Worm (Caenorhabditis elegans): ENCODE results near the gene C01G10.6.

The C01G10.6 gene

DNA sequence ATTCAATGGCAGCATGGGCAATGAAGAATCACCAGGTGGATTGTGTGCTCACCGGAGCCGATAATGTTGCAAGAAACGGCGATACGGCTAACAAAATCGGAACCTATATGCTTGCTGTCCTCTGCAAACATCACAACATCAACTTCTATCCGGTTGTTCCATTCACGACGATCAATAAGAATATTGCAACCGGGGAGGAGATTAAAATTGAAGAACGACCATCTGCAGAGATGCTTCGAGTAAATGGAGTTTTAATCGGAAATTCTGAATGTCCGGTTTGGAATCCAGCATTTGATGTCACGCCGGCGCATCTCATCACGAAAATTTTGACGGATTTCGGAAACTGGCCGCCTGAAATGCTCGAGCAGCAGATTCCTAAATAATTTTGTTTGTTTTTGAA, 3.8 kb upstream of the C01G10.6 start:
- TF ChIP-seq pha-4 (tag; optimal IDR thresholded peaks at IDR 0.05) (no peak), lin-54 (GFP tag; optimal IDR thresholded peaks at IDR 0.05) (peak; percentile 27), pbrm-1 (GFP tag; IDR thresholded peaks at IDR 0.05) (no peak), F57C9.4 (tag; optimal IDR thresholded peaks at IDR 0.05) (peak; percentile 4), unc-130 (GFP tag; optimal IDR thresholded peaks at IDR 0.05) (no peak), F52B5.7 (tag; optimal IDR thresholded peaks at IDR 0.05) (no peak), Y79H2A.3 (GFP tag; conservative IDR thresholded peaks at IDR 0.05) (no peak), rcor-1 (GFP tag; IDR thresholded peaks at IDR 0.05) (no peak), nfyb-1 (GFP tag; IDR thresholded peaks at IDR 0.05) (0 out of 2 replicates have a peak, but pooled peaks have one; percentile 27), atf-7 (tag; optimal IDR thresholded peaks at IDR 0.05) (peak; percentile 18), madf-10 (tag; optimal IDR thresholded peaks at IDR 0.05) (no peak), ets-4 (GFP tag; optimal IDR thresholded peaks at IDR 0.05) (no peak), F37B4.10 (GFP tag; IDR thresholded peaks at IDR 0.05) (no peak), let-607 (tag; optimal IDR thresholded peaks at IDR 0.05) (no peak), Y53F4B.3 (GFP tag; IDR thresholded peaks at IDR 0.05) (no peak), madf-6 (GFP tag; IDR thresholded peaks at IDR 0.05) (peak; percentile 64), cebp-1 (GFP tag; IDR thresholded peaks at IDR 0.05) (no peak), cebp-1 (tag; optimal IDR thresholded peaks at IDR 0.05) (peak; percentile 65), B0019.2 (GFP tag; conservative IDR thresholded peaks at IDR 0.05) (no peak), zim-3 (tag; optimal IDR thresholded peaks at IDR 0.05) (peak; percentile 33), ztf-18 (tag; optimal IDR thresholded peaks at IDR 0.05) (no peak), nhr-120 (GFP tag; IDR thresholded peaks at IDR 0.05) (no peak), cebp-2 (GFP tag; IDR thresholded peaks at IDR 0.05) (0 out of 2 replicates have a peak, but pooled peaks have one; percentile 35), efl-1 (GFP tag; optimal IDR thresholded peaks at IDR 0.05) (no peak), hrde-1 (tag; optimal IDR thresholded peaks at IDR 0.05; ENCODE audit: borderline replicate concordance) (no peak), D2030.7 (GFP tag; IDR thresholded peaks at IDR 0.05) (peak; percentile 45), K11D2.4 (GFP tag; IDR thresholded peaks at IDR 0.05) (no peak), F55B11.4 (tag; optimal IDR thresholded peaks at IDR 0.05; ENCODE audit: borderline replicate concordance, insufficient read depth) (no peak), hsf-1 (GFP tag; IDR thresholded peaks at IDR 0.05) (peak; percentile 75), mel-28 (tag; optimal IDR thresholded peaks at IDR 0.05; ENCODE audit: borderline replicate concordance) (no peak), C17E4.6 (GFP tag; IDR thresholded peaks at IDR 0.05) (no peak), attf-3 (GFP tag; conservative IDR thresholded peaks at IDR 0.05) (no peak), rec-8 (tag; optimal IDR thresholded peaks at IDR 0.05) (no peak), zfh-2 (GFP tag; conservative IDR thresholded peaks at IDR 0.05) (no peak), hmg-1.2 (GFP tag; IDR thresholded peaks at IDR 0.05) (peak; percentile 40), hmg-20 (GFP tag; IDR thresholded peaks at IDR 0.05) (no peak), tbx-9 (tag; optimal IDR thresholded peaks at IDR 0.05; ENCODE audit: borderline replicate concordance) (no peak), sptf-2 (GFP tag; optimal IDR thresholded peaks at IDR 0.05) (no peak), F23B12.7 (tag; optimal IDR thresholded peaks at IDR 0.05; ENCODE audit: insufficient read depth) (no peak), ceh-100 (GFP tag; IDR thresholded peaks at IDR 0.05) (no peak), repo-1 (tag; optimal IDR thresholded peaks at IDR 0.05) (peak; percentile 71), ztf-28 (GFP tag; IDR thresholded peaks at IDR 0.05) (no peak), aptf-2 (GFP tag; conservative IDR thresholded peaks at IDR 0.05) (no peak), K12H6.12 (tag; optimal IDR thresholded peaks at IDR 0.05) (no peak), Y56A3A.18 (GFP tag; IDR thresholded peaks at IDR 0.05) (no peak), nfya-1 (tag; optimal IDR thresholded peaks at IDR 0.05; ENCODE audit: borderline replicate concordance, insufficient read depth) (no peak), lsy-27 (tag; optimal IDR thresholded peaks at IDR 0.05; ENCODE audit: borderline replicate concordance, insufficient read depth) (no peak), Y95B8A.8 (GFP tag; IDR thresholded peaks at IDR 0.05) (0 out of 2 replicates have a peak, but pooled peaks have one; percentile 40)

Measured in whole organism, young adult.